Fruit fly (Drosophila melanogaster) whole organism, embryonic: Measurements from ENCODE around the gene CG32320.

Experiments used
- CG6272 ChIP-seq: fragments of 200-800 bp; sonication (Bioruptor generic); IDR thresholded peaks from 2 replicates; pipeline ENCODE4 v1.3.6; 2022; ENCODE audit warnings: missing biosample characterization, missing genetic modification characterization
- CG8290 ChIP-seq, 3 experiments: fragments of 200-800 bp; sonication (Bioruptor generic); optimal IDR thresholded peaks; 2 replicates each; lab custom pipeline; 2016 to 2019; ENCODE audit warnings: missing biosample characterization in 3 of 3, missing genetic modification characterization in 3 of 3, mild to moderate bottlenecking in 2 of 3, moderate library complexity in 1 of 3
- en ChIP-seq: fragments of 200-800 bp; sonication (Bioruptor generic); optimal IDR thresholded peaks from 2 replicates; lab custom pipeline; 2016; ENCODE audit warnings: missing biosample characterization, missing genetic modification characterization

DNA sequence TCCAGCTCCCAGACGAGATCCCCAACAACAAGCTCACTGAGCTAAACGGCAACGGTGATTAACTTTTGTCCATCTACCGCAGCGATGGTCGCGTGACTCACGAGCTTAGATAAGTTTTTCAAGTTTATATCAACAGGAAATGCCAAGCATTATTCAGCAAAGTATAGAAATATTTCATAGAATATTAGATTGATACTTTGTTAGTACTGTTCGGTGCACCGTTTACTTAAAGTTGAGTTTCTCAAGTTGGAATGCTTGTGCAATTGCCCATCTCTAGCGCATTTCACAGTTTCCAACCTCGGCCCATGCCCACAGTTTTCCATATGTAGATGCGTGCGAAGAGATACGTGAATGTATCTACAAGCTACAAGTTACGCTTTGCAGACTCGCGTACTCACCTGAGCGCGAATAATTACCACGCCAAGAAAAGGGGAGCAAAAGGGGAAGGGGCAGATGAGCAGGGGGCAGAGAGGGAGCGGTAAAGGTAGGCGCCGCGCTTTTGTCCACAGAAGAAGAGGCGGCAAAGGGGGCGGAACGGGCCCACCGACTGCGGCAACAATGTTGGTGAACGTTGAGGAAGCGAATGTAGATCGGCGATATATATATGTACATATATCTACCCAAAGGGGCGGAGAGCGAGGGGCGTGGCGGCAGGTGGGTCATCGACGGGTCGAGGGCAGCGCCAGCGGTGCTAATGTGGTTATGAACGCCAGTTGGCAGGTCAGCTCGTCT is 22.2 kb upstream of the CG32320 start:
- TF ChIP-seq en (GFP tag; lab: Kevin White, UChicago) = no peak
- TF ChIP-seq CG6272 (GFP tag; lab: Robert Waterston, UW) = 0 out of 2 replicates have a peak, but pooled peaks have one; percentile 22
- TF ChIP-seq CG8290 (GFP tag; optimal IDR thresholded peaks at IDR 0.05; lab: Kevin White, UChicago) = no peak
- peak in 1 of 2 experiments; percentile 56 for TF ChIP-seq CG8290 (tag; optimal IDR thresholded peaks at IDR 0.05; lab: Kevin White, UChicago)
